Fruit fly (Drosophila melanogaster): Measurements from ENCODE around the gene CG17197.

The CG17197 gene

DNA sequence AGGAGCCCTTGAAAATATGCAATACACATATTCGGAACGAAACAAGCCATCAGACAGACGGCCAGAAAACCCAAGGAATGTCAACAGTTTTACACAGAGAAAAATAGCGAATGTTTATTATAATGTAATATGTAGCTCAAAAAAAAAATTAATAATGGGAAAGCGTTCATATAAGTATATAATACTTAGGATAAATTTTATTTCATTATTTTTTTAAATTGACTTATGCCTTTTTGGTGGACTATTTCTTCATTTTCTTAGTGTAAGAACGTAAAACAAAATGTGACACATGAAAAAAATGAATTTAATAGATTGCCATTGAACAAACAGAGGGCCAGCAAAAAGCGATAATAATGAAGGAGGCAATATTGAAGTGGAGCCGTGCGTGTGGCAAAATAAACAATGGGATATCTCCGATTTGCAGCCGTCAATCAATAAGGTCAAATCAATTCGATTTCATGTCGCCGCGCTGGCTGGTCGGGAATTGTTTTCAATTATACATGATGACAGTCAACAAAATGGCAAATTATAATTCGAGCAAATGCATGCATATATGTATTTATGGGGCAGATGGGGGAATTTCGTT is 20.2 kb downstream of the CG17197 start (continued):
- TF ChIP-seq esg (GFP tag; conservative IDR thresholded peaks at IDR 0.05) = 0 out of 2 replicates have a peak, but pooled peaks have one; percentile 26
- no peak for TF ChIP-seq HLH3B (GFP tag; IDR thresholded peaks at IDR 0.05)
- TF ChIP-seq CG32772 (GFP tag; IDR thresholded peaks at IDR 0.05) = no peak
- TF ChIP-seq Hr78 (GFP tag; optimal IDR thresholded peaks at IDR 0.05) = no peak
- TF ChIP-seq D19A (tag; optimal IDR thresholded peaks at IDR 0.05) = no peak
- TF ChIP-seq tll (GFP tag; optimal IDR thresholded peaks at IDR 0.05) = no peak
- no peak for TF ChIP-seq CG7928 (GFP tag; optimal IDR thresholded peaks at IDR 0.05)
- TF ChIP-seq Dfd (GFP tag; optimal IDR thresholded peaks at IDR 0.05) = no peak
- peak; percentile 63 for TF ChIP-seq CG31441 (GFP tag; IDR thresholded peaks at IDR 0.05)
- no peak for TF ChIP-seq Doc2 (GFP tag; IDR thresholded peaks at IDR 0.05)
- TF ChIP-seq CG4854 (GFP tag; optimal IDR thresholded peaks at IDR 0.05) = no peak
- no peak for TF ChIP-seq CG10321 (GFP tag; IDR thresholded peaks at IDR 0.05)
- no peak for TF ChIP-seq nerfin-2 (GFP tag; IDR thresholded peaks at IDR 0.05; ENCODE audit: partially characterized antibody)
- TF ChIP-seq so (GFP tag; IDR thresholded peaks at IDR 0.05) = no peak
- TF ChIP-seq mirr (GFP tag; optimal IDR thresholded peaks at IDR 0.05) = no peak
- no peak for TF ChIP-seq CG12942 (GFP tag; optimal IDR thresholded peaks at IDR 0.05)
- TF ChIP-seq al (GFP tag; IDR thresholded peaks at IDR 0.05) = peak; percentile 15; the same call in 1 of the 2 replicates
- no peak for TF ChIP-seq CG14050 (GFP tag; IDR thresholded peaks at IDR 0.05)
- no peak for TF ChIP-seq sens-2 (GFP tag; IDR thresholded peaks at IDR 0.05)
- TF ChIP-seq CG8478 (optimal IDR thresholded peaks at IDR 0.05) = no peak
- TF ChIP-seq caup (GFP tag; optimal IDR thresholded peaks at IDR 0.05; ENCODE audit: severe bottlenecking) = no peak
- TF ChIP-seq cato (GFP tag; optimal IDR thresholded peaks at IDR 0.05; ENCODE audit: borderline replicate concordance) = no peak
- TF ChIP-seq Poxn (GFP tag; IDR thresholded peaks at IDR 0.05) = no peak
- no peak for TF ChIP-seq CG2875 (GFP tag; optimal IDR thresholded peaks at IDR 0.05)
- TF ChIP-seq jumu (GFP tag; optimal IDR thresholded peaks at IDR 0.05) = no peak
- no peak for TF ChIP-seq CG13123 (GFP tag; optimal IDR thresholded peaks at IDR 0.05)
- no peak for TF ChIP-seq fru (optimal IDR thresholded peaks at IDR 0.05)
- TF ChIP-seq CG4730 (GFP tag; IDR thresholded peaks at IDR 0.05) = no peak; the same call in 1 of the 2 replicates
- no peak for TF ChIP-seq CG12391 (tag; optimal IDR thresholded peaks at IDR 0.05)
- no peak for TF ChIP-seq en (GFP tag; optimal IDR thresholded peaks at IDR 0.05)
- no peak for TF ChIP-seq ftz-f1 (GFP tag; optimal IDR thresholded peaks at IDR 0.05)
- no peak for TF ChIP-seq CG10267 (tag; optimal IDR thresholded peaks at IDR 0.05)
- TF ChIP-seq CG17328 (GFP tag; IDR thresholded peaks at IDR 0.05) = no peak
- no peak for TF ChIP-seq CG14965 (GFP tag; optimal IDR thresholded peaks at IDR 0.05; ENCODE audit: borderline replicate concordance)
- TF ChIP-seq CG10565 (GFP tag; optimal IDR thresholded peaks at IDR 0.05) = no peak
- TF ChIP-seq Dp (GFP tag; optimal IDR thresholded peaks at IDR 0.05) = no peak
- TF ChIP-seq Xbp1 (GFP tag; optimal IDR thresholded peaks at IDR 0.05) = no peak
- no peak for TF ChIP-seq CG1832 (GFP tag; optimal IDR thresholded peaks at IDR 0.05)
- no peak for TF ChIP-seq CG13624 (GFP tag; optimal IDR thresholded peaks at IDR 0.05)
- TF ChIP-seq Dad (GFP tag; optimal IDR thresholded peaks at IDR 0.05) = no peak
- no peak for TF ChIP-seq NC2β (GFP tag; optimal IDR thresholded peaks at IDR 0.05)
- TF ChIP-seq CG5245 (GFP tag; optimal IDR thresholded peaks at IDR 0.05) = no peak
- peak; percentile 43 for TF ChIP-seq Ptx1 (GFP tag; IDR thresholded peaks at IDR 0.05)
- TF ChIP-seq eyg (GFP tag; optimal IDR thresholded peaks at IDR 0.05) = no peak
- no peak for TF ChIP-seq CG18476 (GFP tag; optimal IDR thresholded peaks at IDR 0.05)
- TF ChIP-seq bbx (GFP tag; IDR thresholded peaks at IDR 0.05; ENCODE audit: partially characterized antibody) = no peak
- no peak for TF ChIP-seq MBD-R2 (GFP tag; IDR thresholded peaks at IDR 0.05)
- no peak for TF ChIP-seq CG13894 (tag; optimal IDR thresholded peaks at IDR 0.05)
- TF ChIP-seq sr (GFP tag; IDR thresholded peaks at IDR 0.05) = no peak
- TF ChIP-seq CG17568 (GFP tag; optimal IDR thresholded peaks at IDR 0.05) = no peak
- TF ChIP-seq CG1602 (GFP tag; optimal IDR thresholded peaks at IDR 0.05) = no peak

All from whole organism, embryonic.